Worm (Caenorhabditis elegans): ENCODE data around the gene K07H8.12.

K07H8.12 gene

ce11 chrIV:8312105-8312504 lies 35.6 kb upstream of the K07H8.12 start:
- TF ChIP-seq atf-7 (tag; optimal IDR thresholded peaks at IDR 0.05) (no peak), aptf-3 (GFP tag; IDR thresholded peaks at IDR 0.05) (no peak), F39B2.1 (GFP tag; IDR thresholded peaks at IDR 0.05) (no peak), pha-4 (tag; optimal IDR thresholded peaks at IDR 0.05) (no peak)

ce11 chrIV:8307408-8307807 lies 30.9 kb upstream of the K07H8.12 start:
- TF ChIP-seq repo-1 (tag; optimal IDR thresholded peaks at IDR 0.05) (peak; percentile 59), ztf-25 (GFP tag; IDR thresholded peaks at IDR 0.05) (no peak), lin-26 (GFP tag; IDR thresholded peaks at IDR 0.05) (no peak), nfya-2 (GFP tag; IDR thresholded peaks at IDR 0.05) (no peak)

ce11 chrIV:8303668-8304067 lies 27.2 kb upstream of the K07H8.12 start, which contains the start of gene vha-5:
vha-5 (plus strand) TSS chrIV:8303968.
- TF ChIP-seq ztf-25 (GFP tag; IDR thresholded peaks at IDR 0.05) (no peak), lin-26 (GFP tag; IDR thresholded peaks at IDR 0.05) (no peak), nhr-80 (tag; optimal IDR thresholded peaks at IDR 0.05) (no peak)

ce11 chrIV:8302648-8303161 lies 26.2 kb upstream of the K07H8.12 start:
- no peak for TF ChIP-seq B0035.1 (tag; optimal IDR thresholded peaks at IDR 0.05)
- TF ChIP-seq mcd-1 (GFP tag; IDR thresholded peaks at IDR 0.05), result no peak
- TF ChIP-seq sptf-2 (GFP tag; optimal IDR thresholded peaks at IDR 0.05), result no peak
- TF ChIP-seq F55B11.4 (tag; optimal IDR thresholded peaks at IDR 0.05; ENCODE audit: borderline replicate concordance, insufficient read depth), result no peak
- no peak for TF ChIP-seq cebp-2 (GFP tag; IDR thresholded peaks at IDR 0.05)
- no peak for TF ChIP-seq repo-1 (tag; optimal IDR thresholded peaks at IDR 0.05)
- no peak for TF ChIP-seq lag-1 (GFP tag; IDR thresholded peaks at IDR 0.05)

ce11 chrIV:8301925-8302324 lies 25.4 kb upstream of the K07H8.12 start:
- TF ChIP-seq lin-40 (tag; optimal IDR thresholded peaks at IDR 0.05) (peak; percentile 13), lin-26 (GFP tag; IDR thresholded peaks at IDR 0.05) (0 out of 2 replicates have a peak, but pooled peaks have one; percentile 21), B0261.1 (tag; optimal IDR thresholded peaks at IDR 0.05) (no peak), D2030.7 (GFP tag; IDR thresholded peaks at IDR 0.05) (no peak), ekl-4 (GFP tag; IDR thresholded peaks at IDR 0.05) (peak; percentile 65), ztf-26 (tag; optimal IDR thresholded peaks at IDR 0.05) (peak; percentile 37), F39B2.1 (GFP tag; IDR thresholded peaks at IDR 0.05) (no peak), lin-35 (GFP tag; optimal IDR thresholded peaks at IDR 0.05) (no peak), hmg-1.2 (GFP tag; IDR thresholded peaks at IDR 0.05) (peak; percentile 31; the same call in 1 of the 2 replicates), snpc-1.1 (tag; optimal IDR thresholded peaks at IDR 0.05; ENCODE audit: insufficient read depth) (no peak)

- TF ChIP-seq ekl-4 (GFP tag; IDR thresholded peaks at IDR 0.05) (no peak), F39B2.1 (GFP tag; IDR thresholded peaks at IDR 0.05) (no peak), F37B4.10 (GFP tag; IDR thresholded peaks at IDR 0.05) (no peak), pha-4 (tag; optimal IDR thresholded peaks at IDR 0.05) (no peak), athp-1 (tag; optimal IDR thresholded peaks at IDR 0.05) (no peak), nhr-120 (GFP tag; IDR thresholded peaks at IDR 0.05) (no peak), cebp-2 (GFP tag; IDR thresholded peaks at IDR 0.05) (no peak), egl-44 (GFP tag; IDR thresholded peaks at IDR 0.05) (no peak), dpff-1 (tag; optimal IDR thresholded peaks at IDR 0.05) (no peak), lag-1 (GFP tag; IDR thresholded peaks at IDR 0.05) (no peak), hmg-20 (GFP tag; IDR thresholded peaks at IDR 0.05) (no peak)
Measured at ce11 chrIV:8300468-8300867, 24.0 kb upstream of the K07H8.12 start, which contains the start of gene F35H10.5. F35H10.5 (plus strand) TSS chrIV:8300768.
